Worm (Caenorhabditis elegans) whole organism, dauer: Measurements from ENCODE around the gene Y41D4A.7.

ENCODE experiments used
- unc-62 ChIP-seq: sonication (generic microtip); optimal IDR thresholded peaks from 2 replicates; lab custom pipeline; 2017; ENCODE audit warnings: missing biosample characterization, missing genetic modification reagents, missing genetic modification characterization

Y41D4A.7 gene

ce11 chrIV:1709002-1709401 is 52.4 kb downstream of the Y41D4A.7 start:
- TF ChIP-seq unc-62 (GFP tag; lab: Kevin White, UChicago) = no peak

- no peak for TF ChIP-seq unc-62 (GFP tag; lab: Kevin White, UChicago)
These were observed 52.9 kb downstream of the Y41D4A.7 start for ce11 chrIV:1708426-1708826.

- TF ChIP-seq unc-62 (GFP tag; lab: Kevin White, UChicago) = no peak
These were observed 53.4 kb downstream of the Y41D4A.7 start for ce11 chrIV:1707960-1708359.

- no peak for TF ChIP-seq unc-62 (GFP tag; lab: Kevin White, UChicago)
These were observed 54.4 kb downstream of the Y41D4A.7 start, which contains the start of gene K08D12.4 for ce11 chrIV:1706996-1707395. TSS of gene K08D12.4 (plus strand) at chrIV:1707296.
